Fruit fly (Drosophila melanogaster): ENCODE measurements around the gene Mondo.

Gene Mondo

DNA sequence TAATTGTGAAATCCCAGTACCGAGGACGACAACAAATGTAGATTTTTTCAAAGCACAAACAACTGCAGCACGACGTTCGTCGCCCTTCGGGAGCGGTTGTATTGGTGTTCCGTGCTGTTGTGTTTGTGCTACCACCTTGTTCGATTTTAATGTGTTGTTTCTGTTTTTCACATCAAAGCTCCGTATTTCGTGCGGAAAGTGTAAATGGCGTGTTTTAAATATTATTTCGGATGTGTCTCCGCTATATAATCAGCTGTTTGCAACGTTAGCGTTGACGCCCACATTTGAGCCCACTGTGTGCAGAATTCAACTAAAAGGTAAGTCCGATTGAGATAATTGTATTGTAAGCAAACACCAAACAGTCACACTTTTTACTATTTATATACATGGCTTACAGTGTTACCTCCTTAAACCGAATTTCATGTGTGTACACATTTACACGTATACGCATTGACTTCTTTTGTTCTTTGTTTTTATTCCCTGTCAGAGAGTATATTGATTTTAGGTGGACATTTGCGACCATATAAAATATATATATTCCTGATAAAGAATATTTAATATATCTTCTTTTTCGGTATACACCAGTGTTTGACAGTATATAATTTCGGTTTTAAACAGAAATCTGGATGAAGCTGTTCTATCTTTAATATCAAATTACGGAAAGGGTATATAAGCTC, 46.2 kb downstream of the Mondo start:
- TF ChIP-seq insv (optimal IDR thresholded peaks at IDR 0.05) (no peak), h (optimal IDR thresholded peaks at IDR 0.05) (no peak), ttk (optimal IDR thresholded peaks at IDR 0.05) (no peak), Sin3A (optimal IDR thresholded peaks at IDR 0.05) (no peak), Myc (optimal IDR thresholded peaks at IDR 0.05) (no peak), psq (optimal IDR thresholded peaks at IDR 0.05) (no peak)

dm6 chr2L:21262832-21263231, 47.0 kb downstream of the Mondo start, which contains the start of gene CG8671:
Gene CG8671 (plus strand): TSS chr2L:21262956.
- TF ChIP-seq ttk (optimal IDR thresholded peaks at IDR 0.05) (no peak), Myc (optimal IDR thresholded peaks at IDR 0.05) (no peak), insv (optimal IDR thresholded peaks at IDR 0.05) (no peak), psq (optimal IDR thresholded peaks at IDR 0.05) (no peak)

DNA sequence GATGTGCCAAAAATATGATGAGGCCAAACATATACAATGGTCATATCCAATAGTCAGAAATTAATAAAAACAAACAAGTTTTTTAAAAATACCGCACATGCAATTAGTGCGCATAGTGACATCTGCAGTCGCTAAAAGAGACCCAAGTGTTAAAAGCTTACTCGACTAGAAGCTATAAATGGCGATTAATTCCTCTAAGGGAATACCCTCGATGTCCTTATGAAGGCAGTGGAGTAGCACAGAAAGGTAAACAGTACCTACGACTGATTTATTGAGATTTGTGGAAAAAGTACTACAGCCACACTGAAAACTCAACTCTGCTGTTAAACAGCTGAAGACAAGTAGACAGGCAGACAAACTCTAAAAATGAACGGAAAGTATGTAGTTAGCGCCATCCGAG, 49.0 kb downstream of the Mondo start:
- TF ChIP-seq ttk (optimal IDR thresholded peaks at IDR 0.05) (no peak), Myc (optimal IDR thresholded peaks at IDR 0.05) (no peak), Sin3A (optimal IDR thresholded peaks at IDR 0.05) (no peak), psq (optimal IDR thresholded peaks at IDR 0.05) (no peak), h (optimal IDR thresholded peaks at IDR 0.05) (no peak), insv (optimal IDR thresholded peaks at IDR 0.05) (no peak)

- no peak for TF ChIP-seq psq (optimal IDR thresholded peaks at IDR 0.05)
- TF ChIP-seq insv (optimal IDR thresholded peaks at IDR 0.05), result no peak
- no peak for TF ChIP-seq ttk (optimal IDR thresholded peaks at IDR 0.05)
- no peak for TF ChIP-seq h (optimal IDR thresholded peaks at IDR 0.05)
- TF ChIP-seq Myc (optimal IDR thresholded peaks at IDR 0.05), result no peak
- no peak for TF ChIP-seq Sin3A (optimal IDR thresholded peaks at IDR 0.05)
Measured at dm6 chr2L:21259008-21259407, 50.8 kb downstream of the Mondo start.

DNA sequence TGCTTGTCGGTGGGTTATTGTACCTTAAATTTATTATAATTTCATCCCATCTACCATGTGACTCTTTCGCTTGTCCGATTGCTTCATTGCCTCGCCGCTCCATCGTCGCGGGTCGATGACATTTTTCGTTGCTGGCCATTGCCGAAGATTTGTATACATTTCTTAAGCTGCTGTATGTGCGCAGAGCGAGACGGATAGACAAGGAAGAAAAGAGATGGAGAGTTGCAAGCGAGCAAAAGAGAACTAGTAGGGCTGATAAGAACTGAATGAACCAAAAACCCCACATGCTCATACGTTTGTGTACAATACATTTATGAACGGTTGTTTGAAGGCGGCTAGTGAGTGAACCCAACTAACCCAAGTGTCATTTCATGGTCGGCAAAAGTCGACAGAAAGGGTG, 58.1 kb downstream of the Mondo start:
- no peak for TF ChIP-seq insv (optimal IDR thresholded peaks at IDR 0.05)
- TF ChIP-seq Myc (optimal IDR thresholded peaks at IDR 0.05), result no peak
- TF ChIP-seq h (optimal IDR thresholded peaks at IDR 0.05), result no peak
- no peak for TF ChIP-seq psq (optimal IDR thresholded peaks at IDR 0.05)
- no peak for TF ChIP-seq ttk (optimal IDR thresholded peaks at IDR 0.05)
- no peak for TF ChIP-seq Sin3A (optimal IDR thresholded peaks at IDR 0.05)

DNA sequence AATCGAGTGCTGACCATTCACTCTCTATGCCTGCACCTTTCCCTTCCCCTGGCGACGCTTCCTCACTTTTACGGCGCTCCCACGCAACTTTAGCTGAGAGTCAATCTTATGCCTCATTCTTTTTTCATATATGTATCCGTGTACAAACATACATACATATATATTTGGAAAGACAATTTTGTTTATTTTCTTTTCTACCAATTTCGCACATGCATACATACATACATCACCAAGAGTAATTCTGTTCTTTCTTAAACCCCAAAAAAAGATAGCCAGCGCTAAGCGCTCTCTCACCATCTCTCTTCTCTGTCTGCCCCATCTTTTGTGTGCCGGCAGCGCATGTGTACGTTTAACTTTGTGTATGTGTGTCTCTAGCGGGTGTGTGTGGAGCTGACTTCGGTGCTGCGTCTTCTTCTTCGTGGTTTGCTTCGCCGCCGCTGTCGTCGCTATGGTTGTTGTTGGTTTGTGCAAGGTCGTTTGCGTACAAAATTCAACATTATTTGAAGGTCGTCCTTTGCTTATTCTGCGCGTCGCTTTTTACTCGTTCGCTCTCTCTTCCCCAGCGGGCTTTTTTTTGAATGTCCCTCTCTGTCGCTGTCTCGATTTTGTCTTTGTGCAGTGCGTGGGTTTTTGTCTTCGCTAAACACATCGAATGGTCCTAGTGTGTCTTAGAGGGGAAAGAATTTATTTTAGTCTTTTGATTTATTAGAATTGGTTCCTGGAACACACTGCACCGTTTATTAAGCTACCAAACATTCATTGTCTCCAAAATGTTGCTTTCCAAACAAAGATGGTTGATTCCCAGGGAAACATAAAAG, 59.1 kb downstream of the Mondo start:
- TF ChIP-seq psq (optimal IDR thresholded peaks at IDR 0.05) (no peak), Myc (optimal IDR thresholded peaks at IDR 0.05) (no peak), ttk (optimal IDR thresholded peaks at IDR 0.05) (no peak), h (optimal IDR thresholded peaks at IDR 0.05) (no peak), insv (optimal IDR thresholded peaks at IDR 0.05) (no peak), Sin3A (optimal IDR thresholded peaks at IDR 0.05) (no peak)

DNA sequence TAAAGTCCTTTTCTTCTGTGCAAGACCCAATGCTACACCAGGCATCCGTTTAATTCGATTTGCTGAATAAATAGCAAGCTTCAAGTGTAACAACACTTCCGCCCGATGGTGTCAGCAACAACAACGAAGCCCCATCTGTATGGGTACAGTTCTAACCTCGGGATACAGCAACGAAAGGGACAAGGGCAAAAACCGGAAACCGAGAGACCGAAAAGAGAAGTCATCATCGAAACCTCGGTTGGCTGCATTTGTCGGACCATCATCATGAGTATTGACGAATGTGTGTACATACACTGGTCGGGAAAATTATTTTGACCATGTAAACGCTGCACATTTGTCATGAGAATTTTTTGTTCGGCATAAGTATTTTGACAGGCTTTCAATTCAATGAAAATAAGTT, 61.0 kb downstream of the Mondo start:
- TF ChIP-seq Myc (optimal IDR thresholded peaks at IDR 0.05), result no peak
- TF ChIP-seq Sin3A (optimal IDR thresholded peaks at IDR 0.05), result no peak
- no peak for TF ChIP-seq insv (optimal IDR thresholded peaks at IDR 0.05)
- TF ChIP-seq ttk (optimal IDR thresholded peaks at IDR 0.05), result no peak
- no peak for TF ChIP-seq h (optimal IDR thresholded peaks at IDR 0.05)
- TF ChIP-seq psq (optimal IDR thresholded peaks at IDR 0.05), result no peak

DNA sequence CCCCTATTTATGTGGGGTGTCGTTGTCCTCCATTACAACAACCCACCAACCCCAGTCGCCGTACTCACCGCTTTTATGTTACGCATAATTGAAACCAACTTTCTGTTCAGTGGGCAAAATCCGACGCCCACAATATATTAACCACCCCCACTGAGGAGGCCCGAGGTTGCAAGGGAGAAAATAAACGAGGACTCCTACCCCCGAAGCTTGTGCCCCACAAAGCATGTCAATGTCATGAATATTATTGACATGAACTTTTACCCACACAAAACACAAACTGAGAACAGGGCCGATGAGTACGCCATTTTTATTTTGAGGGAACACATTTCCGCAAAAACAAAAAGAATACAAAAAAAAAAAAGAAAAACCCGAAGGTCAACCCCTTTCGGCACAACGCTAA, 61.9 kb downstream of the Mondo start:
- TF ChIP-seq ttk (optimal IDR thresholded peaks at IDR 0.05) (no peak), psq (optimal IDR thresholded peaks at IDR 0.05) (no peak), h (optimal IDR thresholded peaks at IDR 0.05) (no peak), Sin3A (optimal IDR thresholded peaks at IDR 0.05) (no peak), Myc (optimal IDR thresholded peaks at IDR 0.05) (no peak), insv (optimal IDR thresholded peaks at IDR 0.05) (no peak)

DNA sequence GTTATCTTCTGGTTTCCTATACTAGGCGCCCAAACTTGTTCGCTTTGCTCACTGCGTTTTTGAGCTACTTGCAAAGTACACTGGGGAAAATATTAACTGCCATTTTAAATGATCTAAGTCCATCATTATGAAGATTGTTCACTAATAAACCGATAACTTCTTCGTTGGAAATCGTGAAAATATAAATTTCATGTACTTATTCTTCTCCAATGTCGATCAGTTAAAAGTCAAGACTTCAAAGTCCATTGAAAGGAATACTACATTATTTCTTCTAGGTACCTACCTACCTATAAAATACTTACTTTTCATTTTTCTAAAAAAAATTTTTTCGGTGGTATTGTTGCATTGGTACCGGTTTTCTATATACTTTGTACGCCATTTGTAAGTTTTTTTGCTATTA, 63.2 kb downstream of the Mondo start:
- TF ChIP-seq Myc (optimal IDR thresholded peaks at IDR 0.05) (no peak), ttk (optimal IDR thresholded peaks at IDR 0.05) (no peak), h (optimal IDR thresholded peaks at IDR 0.05) (no peak), insv (optimal IDR thresholded peaks at IDR 0.05) (no peak), Sin3A (optimal IDR thresholded peaks at IDR 0.05) (no peak), psq (optimal IDR thresholded peaks at IDR 0.05) (no peak)

DNA sequence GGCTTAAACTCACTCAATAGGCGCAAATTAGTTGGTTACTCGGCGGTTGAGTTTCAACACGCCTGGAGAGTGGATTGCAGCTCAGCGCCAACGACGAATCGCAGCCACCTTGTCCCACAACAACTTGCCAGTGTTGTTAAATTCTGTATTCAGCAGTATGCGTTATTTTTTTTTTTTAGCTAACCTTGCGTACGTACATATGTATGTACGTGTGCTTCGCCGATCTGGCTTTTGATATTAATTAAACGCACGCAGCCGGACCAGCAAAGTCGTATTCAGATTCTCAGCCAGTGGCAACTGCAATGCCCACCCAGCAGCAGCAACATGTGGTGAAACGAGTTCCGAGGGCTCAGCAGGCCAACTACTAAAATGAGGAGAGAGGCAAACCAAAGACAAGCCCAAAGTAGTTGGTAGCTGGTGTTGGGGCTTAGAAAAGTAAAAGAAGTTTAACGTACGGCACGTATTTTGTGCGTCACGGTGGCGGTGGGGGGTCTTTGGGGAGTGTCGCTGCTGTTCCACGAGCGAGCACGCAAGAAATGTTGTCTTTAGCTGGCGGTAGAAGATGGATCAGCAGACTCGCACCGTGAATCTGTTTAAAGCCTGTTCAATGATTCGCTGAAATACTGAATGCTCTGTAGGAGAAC, 64.6 kb downstream of the Mondo start:
- TF ChIP-seq h (optimal IDR thresholded peaks at IDR 0.05) (no peak), Myc (optimal IDR thresholded peaks at IDR 0.05) (no peak), psq (optimal IDR thresholded peaks at IDR 0.05) (no peak), insv (optimal IDR thresholded peaks at IDR 0.05) (no peak), Sin3A (optimal IDR thresholded peaks at IDR 0.05) (no peak), ttk (optimal IDR thresholded peaks at IDR 0.05) (no peak)

- no peak for TF ChIP-seq insv (optimal IDR thresholded peaks at IDR 0.05)
- no peak for TF ChIP-seq psq (optimal IDR thresholded peaks at IDR 0.05)
- no peak for TF ChIP-seq h (optimal IDR thresholded peaks at IDR 0.05)
- TF ChIP-seq ttk (optimal IDR thresholded peaks at IDR 0.05), result no peak
- TF ChIP-seq Sin3A (optimal IDR thresholded peaks at IDR 0.05), result no peak
- TF ChIP-seq Myc (optimal IDR thresholded peaks at IDR 0.05), result no peak
Measured at dm6 chr2L:21243964-21244466, 65.8 kb downstream of the Mondo start.

- TF ChIP-seq Myc (optimal IDR thresholded peaks at IDR 0.05) (no peak), insv (optimal IDR thresholded peaks at IDR 0.05) (no peak), ttk (optimal IDR thresholded peaks at IDR 0.05) (no peak)
Measured at dm6 chr2L:21242369-21242768, 67.5 kb downstream of the Mondo start.

Data from Kc167 (cell line).